Worm (Caenorhabditis elegans): ENCODE data around the gene nlp-67.

The nlp-67 gene

DNA sequence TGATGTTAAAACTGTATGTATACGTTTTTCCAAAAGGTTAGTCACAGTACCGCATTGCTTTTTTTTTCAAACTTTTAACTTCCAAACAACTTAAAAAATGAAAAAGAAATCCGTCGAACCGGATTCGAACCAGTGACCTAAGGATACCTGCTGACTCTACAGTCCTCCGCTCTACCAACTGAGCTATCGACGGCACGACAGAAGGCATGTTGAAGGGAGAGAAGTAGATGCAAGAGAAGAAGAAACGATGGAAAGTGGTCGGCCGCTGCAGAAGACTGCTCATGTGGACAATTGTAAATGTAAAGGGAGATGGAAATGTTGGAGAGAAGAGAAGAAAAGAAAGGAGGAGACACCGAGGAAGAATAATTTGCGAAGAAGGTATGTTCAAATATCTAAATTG is 25.5 kb downstream of the nlp-67 start (continued):
- TF ChIP-seq daf-19 (GFP tag; conservative IDR thresholded peaks at IDR 0.05) (peak; percentile 85), F49E8.2 (tag; optimal IDR thresholded peaks at IDR 0.05; ENCODE audit: borderline replicate concordance) (peak; percentile 39), mes-2 (tag; optimal IDR thresholded peaks at IDR 0.05; ENCODE audit: poor library complexity, severe bottlenecking) (peak; percentile 94), hif-1 (tag; optimal IDR thresholded peaks at IDR 0.05) (peak in 1 of 2 experiments; percentile 48), cey-2 (tag; optimal IDR thresholded peaks at IDR 0.05; ENCODE audit: borderline replicate concordance, insufficient read depth) (peak; percentile 47), lin-13 (GFP tag; optimal IDR thresholded peaks at IDR 0.05) (peak; percentile 80), ceh-32 (tag; optimal IDR thresholded peaks at IDR 0.05; ENCODE audit: poor library complexity) (peak; percentile 66), Y48G9A.11 (GFP tag; IDR thresholded peaks at IDR 0.05) (peak; percentile 77), Y5F2A.4 (GFP tag; optimal IDR thresholded peaks at IDR 0.05) (peak; percentile 87), zag-1 (tag; optimal IDR thresholded peaks at IDR 0.05) (peak; percentile 30), nhr-10 (tag; optimal IDR thresholded peaks at IDR 0.05) (peak; percentile 26), ztf-7 (tag; optimal IDR thresholded peaks at IDR 0.05) (peak; percentile 90), hmg-1.1 (GFP tag; IDR thresholded peaks at IDR 0.05) (peak; percentile 99), Y105C5A.15 (GFP tag; IDR thresholded peaks at IDR 0.05) (peak; percentile 96), unc-130 (GFP tag; optimal IDR thresholded peaks at IDR 0.05) (peak; percentile 48), nhr-237 (tag; optimal IDR thresholded peaks at IDR 0.05) (peak; percentile 55), nhr-102 (tag; optimal IDR thresholded peaks at IDR 0.05) (peak; percentile 95), lsy-2 (tag; optimal IDR thresholded peaks at IDR 0.05) (peak; percentile 71 to 80), nhr-6 (tag; optimal IDR thresholded peaks at IDR 0.05) (peak; percentile 90), spr-1 (tag; optimal IDR thresholded peaks at IDR 0.05) (peak; percentile 89), madf-5 (GFP tag; IDR thresholded peaks at IDR 0.05) (peak; percentile 86 to 94), daf-12 (tag; optimal IDR thresholded peaks at IDR 0.05) (no peak), lir-3 (tag; optimal IDR thresholded peaks at IDR 0.05) (peak; percentile 79), lim-7 (GFP tag; IDR thresholded peaks at IDR 0.05) (peak; percentile 96), attf-4 (tag; optimal IDR thresholded peaks at IDR 0.05) (peak; percentile 17), ceh-82 (tag; optimal IDR thresholded peaks at IDR 0.05) (no peak), F37D6.2 (tag; optimal IDR thresholded peaks at IDR 0.05) (peak; percentile 93), nhr-77 (tag; optimal IDR thresholded peaks at IDR 0.05) (peak; percentile 82), gei-8 (GFP tag; optimal IDR thresholded peaks at IDR 0.05) (peak; percentile 57), tra-1 (GFP tag; IDR thresholded peaks at IDR 0.05) (peak; percentile 93), nhr-76 (tag; optimal IDR thresholded peaks at IDR 0.05) (no peak), vab-7 (GFP tag; IDR thresholded peaks at IDR 0.05) (peak; percentile 97), mdt-29 (GFP tag; IDR thresholded peaks at IDR 0.05) (peak; percentile 78), ceh-62 (tag; optimal IDR thresholded peaks at IDR 0.05) (no peak), arid-1 (GFP tag; conservative IDR thresholded peaks at IDR 0.05) (peak; percentile 85), dve-1 (tag; optimal IDR thresholded peaks at IDR 0.05; ENCODE audit: insufficient read depth) (peak; percentile 89), T26A8.4 (GFP tag; IDR thresholded peaks at IDR 0.05) (peak; percentile 95), pha-4 (GFP tag; IDR thresholded peaks at IDR 0.05) (peak; percentile 98), pha-4 (tag; optimal IDR thresholded peaks at IDR 0.05) (no peak), madf-9 (GFP tag; conservative IDR thresholded peaks at IDR 0.05) (peak; percentile 91), php-3 (GFP tag; IDR thresholded peaks at IDR 0.05) (peak; percentile 79), ctbp-1 (GFP tag; IDR thresholded peaks at IDR 0.05) (peak; percentile 96), daf-16 (GFP tag; optimal IDR thresholded peaks at IDR 0.05) (peak; percentile 91 to 92), daf-16 (tag; optimal IDR thresholded peaks at IDR 0.05) (peak; percentile 77), lin-38 (GFP tag; IDR thresholded peaks at IDR 0.05) (peak; percentile 86), mdl-1 (tag; optimal IDR thresholded peaks at IDR 0.05) (peak in 1 of 2 experiments; percentile 28), nhr-42 (GFP tag; IDR thresholded peaks at IDR 0.05) (peak; percentile 94), snpc-1.2 (GFP tag; IDR thresholded peaks at IDR 0.05) (peak; percentile 88), ztf-11 (tag; optimal IDR thresholded peaks at IDR 0.05) (no peak), Y75B8A.6 (GFP tag; IDR thresholded peaks at IDR 0.05) (peak; percentile 85; the same call in 1 of the 2 replicates), jun-1 (tag; optimal IDR thresholded peaks at IDR 0.05) (peak; percentile 67)

All from whole organism, L4 larva.